Worm (Caenorhabditis elegans) whole organism, midembryonic: ENCODE measurements around the gene csn-3.

Source experiments
- T22C8.4 ChIP-seq: fragments of 200-800 bp; sonication (Bioruptor generic); IDR thresholded peaks from 2 replicates; pipeline ENCODE4 v1.3.6; 2022; ENCODE audit warnings: missing genetic modification characterization, missing compliant biosample characterization
- cog-1 ChIP-seq: sonication (generic microtip); optimal IDR thresholded peaks from 2 replicates; lab custom pipeline; 2016; ENCODE audit warnings: missing genetic modification characterization, missing compliant biosample characterization
- flt-1 ChIP-seq: fragments of 200-800 bp; sonication (Bioruptor generic); IDR thresholded peaks from 2 replicates; pipeline ENCODE4 v1.3.6; 2022; ENCODE audit warnings: missing genetic modification characterization, missing compliant biosample characterization
- klf-2 ChIP-seq: fragments of 200-800 bp; sonication (Bioruptor generic); conservative IDR thresholded peaks from 2 replicates; pipeline ENCODE4 v1.3.6; 2022; ENCODE audit warnings: missing genetic modification reagents, missing genetic modification characterization, missing compliant biosample characterization
- med-1 ChIP-seq: sonication (generic microtip); optimal IDR thresholded peaks from 2 replicates; lab custom pipeline; 2017; ENCODE audit warnings: missing genetic modification characterization, mild to moderate bottlenecking, missing compliant biosample characterization, antibody characterized with exemption, missing genetic modification reagents; ENCODE audit not compliant: insufficient read depth
- ref-1 ChIP-seq: fragments of 200-800 bp; sonication (Bioruptor generic); conservative IDR thresholded peaks from 2 replicates; pipeline ENCODE4 v1.3.6; 2022; ENCODE audit warnings: missing genetic modification reagents, missing genetic modification characterization, missing compliant biosample characterization
- tab-1 ChIP-seq: fragments of 200-800 bp; sonication (Bioruptor generic); IDR thresholded peaks from 2 replicates; pipeline ENCODE4 v1.3.6; 2022; ENCODE audit warnings: missing genetic modification characterization, missing compliant biosample characterization
- ztf-23 ChIP-seq: fragments of 200-800 bp; sonication (Bioruptor generic); IDR thresholded peaks from 2 replicates; pipeline ENCODE4 v1.3.6; 2022; ENCODE audit warnings: missing genetic modification reagents, missing genetic modification characterization, missing compliant biosample characterization
- ztf-29 ChIP-seq: fragments of 200-800 bp; sonication (Bioruptor generic); IDR thresholded peaks from 2 replicates; pipeline ENCODE4 v1.3.6; 2022; ENCODE audit warnings: missing genetic modification reagents, missing genetic modification characterization, missing compliant biosample characterization

Gene csn-3

ce11 chrIV:244278-244677 is 49.7 kb downstream of the csn-3 start:
- no peak for TF ChIP-seq cog-1 (tag; lab: Kevin White, UChicago)
- no peak for TF ChIP-seq T22C8.4 (GFP tag; lab: Robert Waterston, UW)
- TF ChIP-seq flt-1 (GFP tag; lab: Robert Waterston, UW) = no peak
- TF ChIP-seq tab-1 = no peak
- TF ChIP-seq med-1 (GFP tag; lab: Kevin White, UChicago) = no peak
- TF ChIP-seq ztf-23 = no peak
- no peak for TF ChIP-seq ztf-29 (GFP tag; lab: Robert Waterston, UW)
- TF ChIP-seq klf-2 (GFP tag; lab: Robert Waterston, UW) = no peak
- TF ChIP-seq ref-1 (GFP tag; lab: Robert Waterston, UW) = no peak

ce11 chrIV:244843-245242 is 50.3 kb downstream of the csn-3 start, which contains the start of gene aass-1:
Gene aass-1 (plus strand): TSS chrIV:245143.
- TF ChIP-seq ztf-23 (no peak), cog-1 (tag; lab: Kevin White, UChicago) (no peak)

ce11 chrIV:247494-247893 is 53.0 kb downstream of the csn-3 start:
- no peak for TF ChIP-seq cog-1 (tag; lab: Kevin White, UChicago)
- no peak for TF ChIP-seq T22C8.4 (GFP tag; lab: Robert Waterston, UW)
- no peak for TF ChIP-seq med-1 (GFP tag; lab: Kevin White, UChicago)
- TF ChIP-seq ref-1 (GFP tag; lab: Robert Waterston, UW) = no peak
- no peak for TF ChIP-seq ztf-29 (GFP tag; lab: Robert Waterston, UW)
- TF ChIP-seq klf-2 (GFP tag; lab: Robert Waterston, UW) = no peak
- TF ChIP-seq ztf-23 = no peak
- TF ChIP-seq tab-1 = no peak
- no peak for TF ChIP-seq flt-1 (GFP tag; lab: Robert Waterston, UW)
